Fruit fly (Drosophila melanogaster) whole organism, embryonic: ENCODE results near the gene CG43245.

Source experiments
- Asciz ChIP-seq: fragments of 200-800 bp; sonication (Bioruptor generic); optimal IDR thresholded peaks from 2 replicates; lab custom pipeline; 2017; ENCODE audit warnings: missing biosample characterization, mild to moderate bottlenecking, missing genetic modification characterization, missing genetic modification reagents
- BtbVII ChIP-seq: fragments of 200-800 bp; sonication (Bioruptor generic); optimal IDR thresholded peaks from 3 replicates; lab custom pipeline; 2017; ENCODE audit warnings: missing biosample characterization, mild to moderate bottlenecking, missing genetic modification characterization
- CG11085 ChIP-seq: fragments of 200-800 bp; sonication (Bioruptor generic); IDR thresholded peaks from 2 replicates; pipeline ENCODE4 v1.3.6; 2022; ENCODE audit warnings: missing biosample characterization, missing genetic modification characterization
- CG11456 ChIP-seq: fragments of 200-800 bp; sonication (Bioruptor generic); IDR thresholded peaks from 3 replicates; pipeline ENCODE4 v1.3.6; 2022; ENCODE audit warnings: missing biosample characterization, missing genetic modification characterization
- CG11723 ChIP-seq: fragments of 200-800 bp; sonication (Bioruptor generic); optimal IDR thresholded peaks from 2 replicates; lab custom pipeline; 2017; ENCODE audit warnings: missing biosample characterization, mild to moderate bottlenecking, missing genetic modification characterization
- CG12391 ChIP-seq: fragments of 200-800 bp; sonication (Bioruptor generic); optimal IDR thresholded peaks from 3 replicates; lab custom pipeline; 2018; ENCODE audit warnings: missing biosample characterization, mild to moderate bottlenecking, missing genetic modification characterization, moderate library complexity
- CG14860 ChIP-seq: fragments of 200-800 bp; sonication (Bioruptor generic); IDR thresholded peaks from 3 replicates; pipeline ENCODE4 v1.3.6; 2022; ENCODE audit warnings: missing biosample characterization, missing genetic modification characterization; ENCODE audit not compliant: partially characterized antibody
- CG15269 ChIP-seq: fragments of 200-800 bp; sonication (Bioruptor generic); optimal IDR thresholded peaks from 2 replicates; lab custom pipeline; 2018; ENCODE audit warnings: missing biosample characterization, mild to moderate bottlenecking, missing genetic modification characterization, moderate library complexity
- CG1602 ChIP-seq: fragments of 200-800 bp; sonication (Bioruptor generic); optimal IDR thresholded peaks from 3 replicates; lab custom pipeline; 2016; ENCODE audit warnings: missing biosample characterization, missing genetic modification characterization
- CG17829 ChIP-seq: fragments of 200-800 bp; optimal IDR thresholded peaks from 2 replicates; lab custom pipeline; 2019; ENCODE audit warnings: missing biosample characterization, mild to moderate bottlenecking, missing genetic modification characterization, moderate library complexity
- CG18476 ChIP-seq: fragments of 200-800 bp; sonication (Bioruptor generic); optimal IDR thresholded peaks from 2 replicates; lab custom pipeline; 2016; ENCODE audit warnings: missing biosample characterization, mild to moderate bottlenecking, missing genetic modification characterization
- CG2199 ChIP-seq: fragments of 200-800 bp; sonication (Bioruptor generic); IDR thresholded peaks from 3 replicates; pipeline ENCODE4 v1.3.6; 2022; ENCODE audit warnings: missing biosample characterization, missing genetic modification characterization
- CG31224 ChIP-seq: fragments of 200-800 bp; sonication (Bioruptor generic); IDR thresholded peaks from 2 replicates; pipeline ENCODE4 v1.3.6; 2022; ENCODE audit warnings: missing biosample characterization, missing genetic modification characterization
- CG31365 ChIP-seq: fragments of 200-800 bp; sonication (Bioruptor generic); optimal IDR thresholded peaks from 2 replicates; lab custom pipeline; 2018; ENCODE audit warnings: missing biosample characterization, mild to moderate bottlenecking, missing genetic modification characterization
- CG3995 ChIP-seq: fragments of 200-800 bp; sonication (Bioruptor generic); optimal IDR thresholded peaks from 3 replicates; lab custom pipeline; 2016; ENCODE audit warnings: missing biosample characterization, missing genetic modification characterization
- CG43689 ChIP-seq: fragments of 200-800 bp; sonication (Bioruptor generic); IDR thresholded peaks from 2 replicates; pipeline ENCODE4 v1.3.6; 2022; ENCODE audit warnings: missing biosample characterization, missing genetic modification characterization
- CG7556 ChIP-seq: fragments of 200-800 bp; sonication (Bioruptor generic); optimal IDR thresholded peaks from 2 replicates; lab custom pipeline; 2017; ENCODE audit warnings: missing biosample characterization, mild to moderate bottlenecking, missing genetic modification characterization
- CG8359 ChIP-seq: fragments of 200-800 bp; sonication (Bioruptor generic); optimal IDR thresholded peaks from 2 replicates; lab custom pipeline; 2017; ENCODE audit warnings: missing biosample characterization, mild to moderate bottlenecking, missing genetic modification characterization, borderline replicate concordance
- CG8388 ChIP-seq: fragments of 200-800 bp; sonication (Bioruptor generic); optimal IDR thresholded peaks from 2 replicates; lab custom pipeline; 2019; ENCODE audit warnings: missing biosample characterization, mild to moderate bottlenecking, missing genetic modification characterization, moderate library complexity
- Camta ChIP-seq: fragments of 200-800 bp; sonication (Bioruptor generic); optimal IDR thresholded peaks from 2 replicates; lab custom pipeline; 2016; ENCODE audit warnings: missing biosample characterization, missing genetic modification characterization
- Dip2 ChIP-seq: fragments of 200-800 bp; sonication (Bioruptor generic); IDR thresholded peaks from 2 replicates; pipeline ENCODE4 v1.3.6; 2022; ENCODE audit warnings: missing biosample characterization, missing genetic modification characterization
- HmgD ChIP-seq: fragments of 200-800 bp; sonication (Bioruptor generic); optimal IDR thresholded peaks from 3 replicates; lab custom pipeline; 2016; ENCODE audit warnings: missing biosample characterization, missing genetic modification characterization
- Kr ChIP-seq: fragments of 200-800 bp; sonication (Bioruptor generic); optimal IDR thresholded peaks from 2 replicates; lab custom pipeline; 2017; ENCODE audit warnings: missing biosample characterization, mild to moderate bottlenecking, missing genetic modification characterization
- Meics ChIP-seq: fragments of 200-800 bp; sonication (Bioruptor generic); optimal IDR thresholded peaks from 2 replicates; lab custom pipeline; 2017; ENCODE audit warnings: missing biosample characterization, mild to moderate bottlenecking, missing genetic modification characterization
- Mes4 ChIP-seq: fragments of 200-800 bp; sonication (Bioruptor generic); optimal IDR thresholded peaks from 2 replicates; lab custom pipeline; 2016; ENCODE audit warnings: missing biosample characterization, missing genetic modification characterization
- NC2β ChIP-seq: fragments of 200-800 bp; sonication (Bioruptor generic); optimal IDR thresholded peaks from 2 replicates; lab custom pipeline; 2016; ENCODE audit warnings: missing biosample characterization, missing genetic modification characterization
- Neu2 ChIP-seq: fragments of 200-800 bp; sonication (Bioruptor generic); optimal IDR thresholded peaks from 3 replicates; lab custom pipeline; 2016; ENCODE audit warnings: missing biosample characterization, missing genetic modification characterization, borderline replicate concordance
- Nf-YC ChIP-seq: fragments of 200-800 bp; optimal IDR thresholded peaks from 3 replicates; lab custom pipeline; 2019; ENCODE audit warnings: missing biosample characterization, mild to moderate bottlenecking, missing genetic modification characterization, moderate library complexity
- Ptx1 ChIP-seq: fragments of 200-800 bp; sonication (Bioruptor generic); IDR thresholded peaks from 2 replicates; pipeline ENCODE4 v1.3.6; 2022; ENCODE audit warnings: missing biosample characterization, missing genetic modification characterization
- Xbp1 ChIP-seq: fragments of 200-800 bp; sonication (Bioruptor generic); optimal IDR thresholded peaks from 3 replicates; lab custom pipeline; 2016; ENCODE audit warnings: missing biosample characterization, mild to moderate bottlenecking, missing genetic modification characterization
- abd-A ChIP-seq: fragments of 200-800 bp; sonication (Bioruptor generic); optimal IDR thresholded peaks from 3 replicates; lab custom pipeline; 2019; ENCODE audit warnings: missing biosample characterization, mild to moderate bottlenecking, missing genetic modification characterization, moderate library complexity
- bowl ChIP-seq: fragments of 200-800 bp; sonication (Bioruptor generic); IDR thresholded peaks from 2 replicates; pipeline ENCODE4 v1.3.6; 2022; ENCODE audit warnings: missing biosample characterization, missing genetic modification characterization
- cg ChIP-seq: fragments of 200-800 bp; sonication (Bioruptor generic); optimal IDR thresholded peaks from 3 replicates; lab custom pipeline; 2019; ENCODE audit warnings: missing biosample characterization, mild to moderate bottlenecking, missing genetic modification characterization, moderate library complexity
- da ChIP-seq: fragments of 200-800 bp; sonication (Bioruptor generic); optimal IDR thresholded peaks from 2 replicates; lab custom pipeline; 2016; ENCODE audit warnings: missing biosample characterization, missing genetic modification characterization
- danr ChIP-seq: fragments of 200-800 bp; sonication (Bioruptor generic); IDR thresholded peaks from 2 replicates; pipeline ENCODE4 v1.3.6; 2022; ENCODE audit warnings: missing biosample characterization, missing genetic modification characterization
- emc ChIP-seq: fragments of 200-800 bp; sonication (Bioruptor generic); optimal IDR thresholded peaks from 2 replicates; lab custom pipeline; 2016; ENCODE audit warnings: missing biosample characterization, missing genetic modification characterization
- fru ChIP-seq: fragments of >200 bp; optimal IDR thresholded peaks from 2 replicates; lab custom pipeline; 2017
- gsb ChIP-seq: fragments of 200-800 bp; sonication (Bioruptor generic); IDR thresholded peaks from 2 replicates; pipeline ENCODE4 v1.3.6; 2022; ENCODE audit warnings: missing biosample characterization, missing genetic modification characterization
- hth ChIP-seq: fragments of >200 bp; optimal IDR thresholded peaks from 2 replicates; lab custom pipeline; 2017; ENCODE audit warnings: inconsistent platforms
- jing ChIP-seq: fragments of 200-800 bp; sonication (Bioruptor generic); optimal IDR thresholded peaks from 2 replicates; lab custom pipeline; 2018; ENCODE audit warnings: missing biosample characterization, mild to moderate bottlenecking, missing genetic modification characterization
- org-1 ChIP-seq: fragments of 200-800 bp; sonication (Bioruptor generic); optimal IDR thresholded peaks from 2 replicates; lab custom pipeline; 2017; ENCODE audit warnings: missing biosample characterization, missing genetic modification characterization
- rib ChIP-seq: fragments of 200-800 bp; sonication (Bioruptor generic); IDR thresholded peaks from 2 replicates; pipeline ENCODE4 v1.3.6; 2022; ENCODE audit warnings: missing biosample characterization, missing genetic modification characterization
- schlank ChIP-seq: fragments of 200-800 bp; sonication (Bioruptor generic); optimal IDR thresholded peaks from 2 replicates; lab custom pipeline; 2018; ENCODE audit warnings: missing biosample characterization, mild to moderate bottlenecking, missing genetic modification characterization
- scrt ChIP-seq: fragments of 200-800 bp; sonication (Bioruptor generic); optimal IDR thresholded peaks from 2 replicates; lab custom pipeline; 2018; ENCODE audit warnings: missing biosample characterization, mild to moderate bottlenecking, missing genetic modification characterization, moderate library complexity
- sna ChIP-seq: fragments of 200-800 bp; sonication (Bioruptor generic); IDR thresholded peaks from 2 replicates; pipeline ENCODE4 v1.3.6; 2022; ENCODE audit warnings: missing biosample characterization, missing genetic modification characterization; ENCODE audit not compliant: partially characterized antibody
- so ChIP-seq: fragments of 200-800 bp; sonication (Bioruptor generic); IDR thresholded peaks from 3 replicates; pipeline ENCODE4 v1.3.6; 2022; ENCODE audit warnings: missing biosample characterization, missing genetic modification characterization
- sob ChIP-seq: fragments of 200-800 bp; sonication (Bioruptor generic); IDR thresholded peaks from 2 replicates; pipeline ENCODE4 v1.3.6; 2022; ENCODE audit warnings: missing biosample characterization, missing genetic modification characterization
- tin ChIP-seq: fragments of 200-800 bp; sonication (Bioruptor generic); optimal IDR thresholded peaks from 3 replicates; lab custom pipeline; 2016; ENCODE audit warnings: missing biosample characterization, missing genetic modification characterization
- tx ChIP-seq: fragments of 200-800 bp; sonication (Bioruptor generic); optimal IDR thresholded peaks from 2 replicates; lab custom pipeline; 2016; ENCODE audit warnings: missing biosample characterization, missing genetic modification characterization
- wor ChIP-seq: fragments of 200-800 bp; sonication (Bioruptor generic); IDR thresholded peaks from 2 replicates; pipeline ENCODE4 v1.3.6; 2022; ENCODE audit warnings: missing biosample characterization, missing genetic modification characterization

CG43245 gene

dm6 chr3L:10739666-10740417, 31.9 kb upstream of the CG43245 start (continued):
- peak; percentile 74 for TF ChIP-seq Neu2 (GFP tag; lab: Kevin White, UChicago)
- peak; percentile 82 for TF ChIP-seq scrt
- peak; percentile 93 for TF ChIP-seq org-1
- no peak; the same call in 1 of the 2 replicates for TF ChIP-seq bowl
- TF ChIP-seq hth (lab: Kevin White, UChicago) = no peak
- peak; percentile 62; the same call in 1 of the 2 replicates for TF ChIP-seq CG43689
- peak; percentile 59 for TF ChIP-seq rib (GFP tag; lab: Robert Waterston, UW)
- TF ChIP-seq BtbVII (GFP tag; lab: Kevin White, UChicago) = peak; percentile 96
- peak; percentile 89 for TF ChIP-seq CG1602 (GFP tag; lab: Kevin White, UChicago)
- TF ChIP-seq tin = peak; percentile 94
- peak; percentile 89 for TF ChIP-seq cg
- TF ChIP-seq CG14860 (GFP tag; lab: Robert Waterston, UW) = no peak
- peak; percentile 79; the same call in 2 of the 3 replicates for TF ChIP-seq CG11456 (GFP tag; lab: Robert Waterston, UW)
- TF ChIP-seq CG15269 = peak; percentile 91
- peak; percentile 96 for TF ChIP-seq Meics (GFP tag; lab: Kevin White, UChicago)
- TF ChIP-seq so (GFP tag; lab: Robert Waterston, UW) = peak; percentile 91; the same call in 2 of the 3 replicates
- peak; percentile 77 for TF ChIP-seq jing
- TF ChIP-seq fru (lab: Kevin White, UChicago) = no peak
- peak; percentile 88 for TF ChIP-seq CG8388 (GFP tag; lab: Kevin White, UChicago)
- TF ChIP-seq Ptx1 (GFP tag; lab: Robert Waterston, UW) = peak; percentile 98
- no peak for TF ChIP-seq sna
- TF ChIP-seq Dip2 (GFP tag; lab: Robert Waterston, UW) = peak; percentile 32; the same call in 1 of the 2 replicates
- peak; percentile 81 for TF ChIP-seq tx (GFP tag; lab: Kevin White, UChicago)
- peak; percentile 82 for TF ChIP-seq CG11085 (GFP tag; lab: Robert Waterston, UW)
- TF ChIP-seq sob (GFP tag; lab: Robert Waterston, UW) = peak; percentile 94
- TF ChIP-seq da (GFP tag; lab: Kevin White, UChicago) = peak; percentile 58
- peak; percentile 86 for TF ChIP-seq CG17829 (tag; lab: Kevin White, UChicago)
- TF ChIP-seq CG8359 (GFP tag; lab: Kevin White, UChicago) = peak; percentile 86
- peak; percentile 97 for TF ChIP-seq CG7556 (GFP tag; lab: Kevin White, UChicago)
- no peak for TF ChIP-seq Kr (GFP tag; lab: Kevin White, UChicago)
- peak; percentile 92 for TF ChIP-seq CG18476 (GFP tag; lab: Kevin White, UChicago)
- TF ChIP-seq schlank (tag; lab: Kevin White, UChicago) = peak; percentile 58
- TF ChIP-seq CG2199 = no peak; the same call in 2 of the 3 replicates
- TF ChIP-seq abd-A (tag; lab: Kevin White, UChicago) = peak; percentile 88
- peak; percentile 61 for TF ChIP-seq CG31365 (tag; lab: Kevin White, UChicago)
- no peak for TF ChIP-seq Nf-YC (tag; lab: Kevin White, UChicago)
- peak; percentile 84 for TF ChIP-seq CG11723 (GFP tag; lab: Kevin White, UChicago)
- TF ChIP-seq wor (GFP tag; lab: Robert Waterston, UW) = peak; percentile 84
- peak; percentile 97 for TF ChIP-seq danr (GFP tag; lab: Robert Waterston, UW)
- peak; percentile 83 for TF ChIP-seq gsb (GFP tag; lab: Robert Waterston, UW)
- TF ChIP-seq CG12391 (tag; lab: Kevin White, UChicago) = peak; percentile 90
- TF ChIP-seq emc (GFP tag; lab: Kevin White, UChicago) = peak; percentile 91
- TF ChIP-seq CG31224 (GFP tag; lab: Robert Waterston, UW) = peak; percentile 77
- peak; percentile 87 for TF ChIP-seq Mes4 (GFP tag; lab: Kevin White, UChicago)
- peak; percentile 89 for TF ChIP-seq Xbp1 (GFP tag; lab: Kevin White, UChicago)
- TF ChIP-seq HmgD (GFP tag; lab: Kevin White, UChicago) = peak; percentile 55
- TF ChIP-seq NC2β (GFP tag; lab: Kevin White, UChicago) = peak; percentile 83
- peak; percentile 91 for TF ChIP-seq Camta (GFP tag; lab: Kevin White, UChicago)
- peak; percentile 91 for TF ChIP-seq Asciz (GFP tag; lab: Kevin White, UChicago)
- TF ChIP-seq CG3995 (GFP tag; lab: Kevin White, UChicago) = peak; percentile 63
